Fruit fly (Drosophila melanogaster): ENCODE data around the gene CG7376.

CG7376 gene

DNA sequence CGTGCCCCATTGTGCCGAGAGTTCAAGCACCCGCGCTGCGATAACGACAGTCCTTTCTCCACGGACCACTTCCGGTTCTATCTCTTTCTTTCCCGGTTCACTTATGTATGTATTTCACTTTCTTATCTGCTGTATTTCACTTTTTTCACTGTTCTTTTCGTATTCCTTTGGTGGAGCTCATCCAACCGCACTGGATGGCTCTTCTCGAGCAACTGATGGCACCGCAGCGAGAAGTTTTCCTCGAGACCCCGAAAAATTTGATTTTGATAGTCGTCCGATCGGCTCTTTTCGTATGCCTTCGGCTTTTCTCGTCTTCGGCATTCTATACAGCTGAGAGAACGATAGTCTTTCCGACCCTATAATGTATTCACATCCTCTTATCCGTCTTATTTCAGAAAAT is 43.8 kb downstream of the CG7376 start, which contains the start of gene LanA (continued):
- TF ChIP-seq her (GFP tag; optimal IDR thresholded peaks at IDR 0.05) (peak; percentile 45), tin (GFP tag; optimal IDR thresholded peaks at IDR 0.05) (no peak), vvl (GFP tag; IDR thresholded peaks at IDR 0.05) (peak; percentile 18; the same call in 1 of the 2 replicates), jigr1 (GFP tag; IDR thresholded peaks at IDR 0.05) (no peak), Ravus (GFP tag; IDR thresholded peaks at IDR 0.05) (no peak), klu (GFP tag; IDR thresholded peaks at IDR 0.05) (no peak), CG14667 (GFP tag; IDR thresholded peaks at IDR 0.05) (no peak), CG32772 (GFP tag; IDR thresholded peaks at IDR 0.05) (0 out of 2 replicates have a peak, but pooled peaks have one; percentile 12), Doc3 (GFP tag; IDR thresholded peaks at IDR 0.05; ENCODE audit: partially characterized antibody) (no peak), CG10959 (GFP tag; IDR thresholded peaks at IDR 0.05) (no peak), CG8281 (tag; optimal IDR thresholded peaks at IDR 0.05) (no peak), row (GFP tag; IDR thresholded peaks at IDR 0.05) (no peak), HLH54F (GFP tag; optimal IDR thresholded peaks at IDR 0.05) (no peak), wdn (GFP tag; IDR thresholded peaks at IDR 0.05) (no peak), CG11093 (GFP tag; IDR thresholded peaks at IDR 0.05) (no peak), CG5245 (GFP tag; optimal IDR thresholded peaks at IDR 0.05) (no peak), esg (GFP tag; conservative IDR thresholded peaks at IDR 0.05) (no peak), Aef1 (GFP tag; IDR thresholded peaks at IDR 0.05) (no peak), CG13624 (GFP tag; optimal IDR thresholded peaks at IDR 0.05) (no peak), CG8089 (GFP tag; optimal IDR thresholded peaks at IDR 0.05) (no peak), CG6854 (GFP tag; optimal IDR thresholded peaks at IDR 0.05) (no peak), CG9609 (GFP tag; optimal IDR thresholded peaks at IDR 0.05) (no peak), CG17186 (GFP tag; optimal IDR thresholded peaks at IDR 0.05) (no peak), CG10267 (tag; optimal IDR thresholded peaks at IDR 0.05) (no peak), CG15269 (tag; optimal IDR thresholded peaks at IDR 0.05) (no peak), CG32767 (GFP tag; IDR thresholded peaks at IDR 0.05) (0 out of 2 replicates have a peak, but pooled peaks have one; percentile 8), tgo (GFP tag; IDR thresholded peaks at IDR 0.05) (no peak), kni (GFP tag; optimal IDR thresholded peaks at IDR 0.05) (no peak), Abd-B (GFP tag; optimal IDR thresholded peaks at IDR 0.05) (no peak), dpn (GFP tag; optimal IDR thresholded peaks at IDR 0.05) (no peak), zfh1 (GFP tag; IDR thresholded peaks at IDR 0.05) (no peak), Dll (GFP tag; IDR thresholded peaks at IDR 0.05; ENCODE audit: partially characterized antibody) (no peak), lmd (GFP tag; IDR thresholded peaks at IDR 0.05) (no peak), cato (GFP tag; optimal IDR thresholded peaks at IDR 0.05; ENCODE audit: borderline replicate concordance) (no peak), Nf-YC (tag; optimal IDR thresholded peaks at IDR 0.05) (no peak), sug (tag; optimal IDR thresholded peaks at IDR 0.05) (peak; percentile 26), cas (GFP tag; IDR thresholded peaks at IDR 0.05) (no peak), Nf-YA (GFP tag; IDR thresholded peaks at IDR 0.05) (no peak), CG15479 (GFP tag; optimal IDR thresholded peaks at IDR 0.05) (no peak), slou (GFP tag; optimal IDR thresholded peaks at IDR 0.05) (no peak), ATbp (GFP tag; optimal IDR thresholded peaks at IDR 0.05) (no peak), CG16815 (GFP tag; optimal IDR thresholded peaks at IDR 0.05) (no peak), vfl (GFP tag; optimal IDR thresholded peaks at IDR 0.05) (no peak), CG16863 (GFP tag; optimal IDR thresholded peaks at IDR 0.05) (no peak), CG1792 (GFP tag; optimal IDR thresholded peaks at IDR 0.05) (no peak), CG4854 (GFP tag; optimal IDR thresholded peaks at IDR 0.05) (no peak), CG14441 (GFP tag; IDR thresholded peaks at IDR 0.05) (no peak), CG33213 (GFP tag; optimal IDR thresholded peaks at IDR 0.05) (no peak), Atf3 (GFP tag; optimal IDR thresholded peaks at IDR 0.05) (no peak), Tbp (GFP tag; optimal IDR thresholded peaks at IDR 0.05) (no peak), CG10274 (GFP tag; optimal IDR thresholded peaks at IDR 0.05) (no peak), Hey (tag; optimal IDR thresholded peaks at IDR 0.05) (no peak), salm (tag; optimal IDR thresholded peaks at IDR 0.05) (peak; percentile 36)
